Worm (Caenorhabditis elegans) whole organism, L4 larva: Measurements from ENCODE around the gene C06A1.7.

Experiments
- F37D6.2 ChIP-seq: sonication (generic microtip); optimal IDR thresholded peaks from 2 replicates; lab custom pipeline; 2016; ENCODE audit warnings: mild to moderate bottlenecking, missing genetic modification characterization, missing compliant biosample characterization
- T20F7.1 ChIP-seq: fragments of 200-800 bp; sonication (Bioruptor generic); optimal IDR thresholded peaks from 2 replicates; lab custom pipeline; 2018; ENCODE audit warnings: mild to moderate bottlenecking, missing genetic modification characterization, missing compliant biosample characterization
- Y5F2A.4 ChIP-seq: fragments of 200-800 bp; sonication (Bioruptor generic); optimal IDR thresholded peaks from 2 replicates; lab custom pipeline; 2018; ENCODE audit warnings: mild to moderate bottlenecking, missing genetic modification characterization, missing compliant biosample characterization
- Y75B8A.6 ChIP-seq: fragments of 200-800 bp; sonication (Bioruptor generic); IDR thresholded peaks from 2 replicates; pipeline ENCODE4 v1.3.6; 2022; ENCODE audit warnings: missing genetic modification reagents, missing genetic modification characterization, missing compliant biosample characterization
- ZK337.2 ChIP-seq: fragments of 200-800 bp; sonication (Bioruptor generic); IDR thresholded peaks from 2 replicates; pipeline ENCODE4 v1.3.6; 2022; ENCODE audit warnings: missing genetic modification reagents, missing genetic modification characterization, missing compliant biosample characterization
- ZK546.5 ChIP-seq, 2 experiments: sonication (generic microtip); optimal IDR thresholded peaks; 2 replicates each; lab custom pipeline; 2017; ENCODE audit warnings: missing biosample characterization in 2 of 2, missing genetic modification characterization in 2 of 2
- aha-1 ChIP-seq: fragments of 150-350 bp; peaks from one replicate; lab custom pipeline; 2014; ENCODE audit warnings: missing biosample characterization, missing genetic modification characterization
- aly-2 ChIP-seq: sonication (generic microtip); optimal IDR thresholded peaks from 2 replicates; lab custom pipeline; 2018; ENCODE audit warnings: missing biosample characterization, missing genetic modification characterization
- ceh-20 ChIP-seq: fragments of 200-800 bp; sonication (Bioruptor generic); IDR thresholded peaks from 2 replicates; pipeline ENCODE4 v1.3.6; 2022; ENCODE audit warnings: missing genetic modification reagents, missing genetic modification characterization, missing compliant biosample characterization
- ceh-32 ChIP-seq: sonication (generic microtip); optimal IDR thresholded peaks from 2 replicates; lab custom pipeline; 2016; ENCODE audit warnings: mild to moderate bottlenecking, missing genetic modification characterization, missing compliant biosample characterization; ENCODE audit not compliant: poor library complexity
- ceh-44 ChIP-seq: fragments of 200-800 bp; sonication (Bioruptor generic); IDR thresholded peaks from 2 replicates; pipeline ENCODE4 v1.3.6; 2022; ENCODE audit warnings: missing genetic modification reagents, missing genetic modification characterization, missing compliant biosample characterization
- ceh-62 ChIP-seq: sonication (generic microtip); optimal IDR thresholded peaks from 2 replicates; lab custom pipeline; 2017; ENCODE audit warnings: missing biosample characterization, missing genetic modification characterization
- cey-2 ChIP-seq: sonication (generic microtip); optimal IDR thresholded peaks from 3 replicates; lab custom pipeline; 2017; ENCODE audit warnings: missing genetic modification characterization, mild to moderate bottlenecking, missing compliant biosample characterization, antibody characterized with exemption, borderline replicate concordance; ENCODE audit not compliant: insufficient read depth
- ctbp-1 ChIP-seq: fragments of 200-800 bp; sonication (Bioruptor generic); IDR thresholded peaks from 2 replicates; pipeline ENCODE4 v1.3.6; 2022; ENCODE audit warnings: missing genetic modification reagents, missing genetic modification characterization, missing compliant biosample characterization
- daf-19 ChIP-seq: fragments of 200-800 bp; sonication (Bioruptor generic); conservative IDR thresholded peaks from 2 replicates; pipeline ENCODE4 v1.3.6; 2022; ENCODE audit warnings: missing genetic modification characterization, missing compliant biosample characterization
- dpl-1 ChIP-seq: fragments of 150-350 bp; optimal IDR thresholded peaks from 2 replicates; lab custom pipeline; 2014; ENCODE audit warnings: missing biosample characterization, missing genetic modification reagents, missing genetic modification characterization
- dve-1 ChIP-seq: sonication (generic microtip); optimal IDR thresholded peaks from 2 replicates; lab custom pipeline; 2017; ENCODE audit warnings: antibody characterized with exemption, mild to moderate bottlenecking, missing genetic modification characterization, missing compliant biosample characterization; ENCODE audit not compliant: insufficient read depth
- hif-1 ChIP-seq, 2 experiments: sonication (generic microtip); optimal IDR thresholded peaks; 2 replicates each; lab custom pipeline; 2016 to 2017; ENCODE audit warnings: missing compliant biosample characterization in 2 of 2, missing genetic modification characterization in 2 of 2, missing genetic modification reagents in 2 of 2, missing genotype in 2 of 2, mild to moderate bottlenecking in 1 of 2
- hlh-11 ChIP-seq: fragments of 200-800 bp; sonication (Bioruptor generic); optimal IDR thresholded peaks from 2 replicates; lab custom pipeline; 2018; ENCODE audit warnings: mild to moderate bottlenecking, missing genetic modification characterization, missing compliant biosample characterization
- hlh-30 ChIP-seq: sonication (generic microtip); optimal IDR thresholded peaks from 2 replicates; lab custom pipeline; 2017; ENCODE audit warnings: antibody characterized with exemption, mild to moderate bottlenecking, missing genetic modification characterization, missing compliant biosample characterization; ENCODE audit not compliant: insufficient read depth
- jun-1 ChIP-seq: fragments of 150-350 bp; optimal IDR thresholded peaks from 2 replicates; lab custom pipeline; 2014; ENCODE audit warnings: missing biosample characterization, missing genetic modification reagents, missing genetic modification characterization
- lin-1 ChIP-seq: fragments of 200-800 bp; sonication (Bioruptor generic); IDR thresholded peaks from 2 replicates; pipeline ENCODE4 v1.3.6; 2022; ENCODE audit warnings: missing genetic modification reagents, missing genetic modification characterization, missing compliant biosample characterization
- madf-5 ChIP-seq, 2 experiments: fragments of 200-800 bp; sonication (Bioruptor generic); IDR thresholded peaks; 2 replicates each; pipeline ENCODE4 v1.3.6; 2022; ENCODE audit warnings: missing compliant biosample characterization in 2 of 2, missing genetic modification characterization in 2 of 2
- mes-2 ChIP-seq: sonication (generic microtip); optimal IDR thresholded peaks from 2 replicates; lab custom pipeline; 2016; ENCODE audit warnings: missing genotype, mild to moderate bottlenecking, missing genetic modification characterization, missing compliant biosample characterization; ENCODE audit not compliant: poor library complexity, severe bottlenecking
- mxl-3 ChIP-seq: fragments of 200-800 bp; sonication (Bioruptor generic); optimal IDR thresholded peaks from 2 replicates; lab custom pipeline; 2018; ENCODE audit warnings: mild to moderate bottlenecking, missing genetic modification characterization, missing compliant biosample characterization
- nhr-102 ChIP-seq: sonication (generic microtip); optimal IDR thresholded peaks from 2 replicates; lab custom pipeline; 2016; ENCODE audit warnings: mild to moderate bottlenecking, missing genetic modification characterization, moderate library complexity, missing compliant biosample characterization
- nhr-11 ChIP-seq: fragments of 150-350 bp; optimal IDR thresholded peaks from 2 replicates; lab custom pipeline; 2014; ENCODE audit warnings: missing biosample characterization, missing genetic modification characterization
- nhr-25 ChIP-seq: sonication (generic microtip); optimal IDR thresholded peaks from 2 replicates; lab custom pipeline; 2017; ENCODE audit warnings: missing genetic modification characterization, mild to moderate bottlenecking, missing compliant biosample characterization, antibody characterized with exemption, moderate library complexity, borderline replicate concordance; ENCODE audit not compliant: insufficient read depth
- nhr-28 ChIP-seq: fragments of 150-350 bp; optimal IDR thresholded peaks from 2 replicates; lab custom pipeline; 2014; ENCODE audit warnings: missing biosample characterization, missing genetic modification characterization
- nhr-41 ChIP-seq: fragments of 200-800 bp; sonication (Bioruptor generic); IDR thresholded peaks from 2 replicates; pipeline ENCODE4 v1.3.6; 2022; ENCODE audit warnings: missing genetic modification reagents, missing genetic modification characterization, missing compliant biosample characterization
- nhr-6 ChIP-seq: fragments of 150-350 bp; optimal IDR thresholded peaks from 2 replicates; lab custom pipeline; 2014; ENCODE audit warnings: missing biosample characterization, missing genetic modification characterization
- nhr-76 ChIP-seq: fragments of 150-350 bp; optimal IDR thresholded peaks from 2 replicates; lab custom pipeline; 2014; ENCODE audit warnings: missing biosample characterization, missing genetic modification characterization
- nhr-77 ChIP-seq: fragments of 150-350 bp; optimal IDR thresholded peaks from 2 replicates; lab custom pipeline; 2014; ENCODE audit warnings: missing biosample characterization, missing genetic modification characterization
- pha-4 ChIP-seq, 2 experiments: fragments of 150-350 bp in 1 of 2; fragments of 200-800 bp in 1 of 2; sonication (Bioruptor generic) in 1 of 2; IDR thresholded peaks in 1 of 2; optimal IDR thresholded peaks in 1 of 2; 2 replicates each; pipeline versions ENCODE4 v1.3.6 to Lab custom; 2014 to 2022; ENCODE audit warnings: missing genetic modification characterization in 2 of 2, missing genetic modification reagents in 2 of 2, missing biosample characterization in 1 of 2, missing compliant biosample characterization in 1 of 2
- php-3 ChIP-seq: fragments of 200-800 bp; sonication (Bioruptor generic); IDR thresholded peaks from 2 replicates; pipeline ENCODE4 v1.3.6; 2022; ENCODE audit warnings: missing genetic modification reagents, missing genetic modification characterization, missing compliant biosample characterization
- rbr-2 ChIP-seq: sonication (generic microtip); optimal IDR thresholded peaks from 2 replicates; lab custom pipeline; 2016; ENCODE audit warnings: missing genotype, missing genetic modification characterization, missing compliant biosample characterization
- saeg-2 ChIP-seq: fragments of 200-800 bp; sonication (Bioruptor generic); IDR thresholded peaks from 2 replicates; pipeline ENCODE4 v1.3.6; 2022; ENCODE audit warnings: missing genetic modification reagents, missing genetic modification characterization, missing compliant biosample characterization
- sdz-12 ChIP-seq: fragments of 200-800 bp; sonication (Bioruptor generic); optimal IDR thresholded peaks from 2 replicates; lab custom pipeline; 2018; ENCODE audit warnings: mild to moderate bottlenecking, missing genetic modification characterization, missing compliant biosample characterization
- skn-1 ChIP-seq: fragments of 150-350 bp; optimal IDR thresholded peaks from 2 replicates; lab custom pipeline; 2014; ENCODE audit warnings: missing biosample characterization, missing genetic modification characterization
- snpc-4 ChIP-seq: fragments of 150-350 bp; optimal IDR thresholded peaks from 2 replicates; lab custom pipeline; 2014; ENCODE audit warnings: missing biosample characterization, missing genetic modification characterization
- spr-3 ChIP-seq: fragments of 200-800 bp; sonication (Bioruptor generic); optimal IDR thresholded peaks from 2 replicates; lab custom pipeline; 2018; ENCODE audit warnings: mild to moderate bottlenecking, missing genetic modification characterization, missing compliant biosample characterization
- tag-97 ChIP-seq: fragments of 200-800 bp; sonication (Bioruptor generic); IDR thresholded peaks from 2 replicates; pipeline ENCODE4 v1.3.6; 2022; ENCODE audit warnings: missing genetic modification characterization, missing compliant biosample characterization
- unc-130 ChIP-seq: sonication (generic microtip); optimal IDR thresholded peaks from 2 replicates; lab custom pipeline; 2016; ENCODE audit warnings: missing genetic modification reagents, missing genetic modification characterization, missing compliant biosample characterization
- unc-39 ChIP-seq: sonication (generic microtip); optimal IDR thresholded peaks from 2 replicates; lab custom pipeline; 2017; ENCODE audit warnings: missing biosample characterization, missing genetic modification characterization
- unc-62 ChIP-seq, 3 experiments: fragments of 150-350 bp in 1 of 3; sonication (generic microtip); optimal IDR thresholded peaks in 2 of 3; peaks in 1 of 3; 1 replicate in 1 of 3; 2 replicates in 2 of 3; lab custom pipeline; 2014 to 2017; ENCODE audit warnings: missing biosample characterization in 3 of 3, missing genetic modification characterization in 3 of 3, missing genetic modification reagents in 3 of 3, missing genotype in 1 of 3
- zfp-2 ChIP-seq: sonication (generic microtip); optimal IDR thresholded peaks from 2 replicates; lab custom pipeline; 2016; ENCODE audit warnings: mild to moderate bottlenecking, missing genetic modification characterization, missing compliant biosample characterization
- zfp-3 ChIP-seq: fragments of 200-800 bp; sonication (Bioruptor generic); conservative IDR thresholded peaks from 2 replicates; pipeline ENCODE4 v1.3.6; 2022; ENCODE audit warnings: missing genetic modification reagents, missing genetic modification characterization, missing compliant biosample characterization
- ztf-11 ChIP-seq: fragments of 150-350 bp; optimal IDR thresholded peaks from 2 replicates; lab custom pipeline; 2014; ENCODE audit warnings: missing biosample characterization, missing genetic modification characterization
- ztf-7 ChIP-seq: fragments of 150-350 bp; optimal IDR thresholded peaks from 2 replicates; lab custom pipeline; 2014; ENCODE audit warnings: missing biosample characterization, missing genetic modification characterization

C06A1.7 gene

ce11 chrII:10559671-10560184, 5.0 kb upstream of the C06A1.7 start:
- TF ChIP-seq nhr-76 (tag; lab: Kevin White, UChicago) = no peak
- TF ChIP-seq snpc-4 (tag; lab: Kevin White, UChicago) = no peak
- TF ChIP-seq dpl-1 (GFP tag; lab: Kevin White, UChicago) = no peak
- no peak for TF ChIP-seq mes-2 (tag; lab: Kevin White, UChicago)
- no peak for TF ChIP-seq nhr-25 (tag; lab: Kevin White, UChicago)
- TF ChIP-seq php-3 (GFP tag; lab: Robert Waterston, UW) = 0 out of 2 replicates have a peak, but pooled peaks have one; percentile 11
- peak in 1 of 2 experiments; percentile 95 for TF ChIP-seq unc-62 (GFP tag; optimal IDR thresholded peaks at IDR 0.05 in 1 of 2; lab: Kevin White, UChicago)
- no peak for TF ChIP-seq unc-62 (tag; optimal IDR thresholded peaks at IDR 0.05; lab: Kevin White, UChicago)
- no peak for TF ChIP-seq ztf-11 (tag; lab: Kevin White, UChicago)
- no peak for TF ChIP-seq ZK546.5 (tag; optimal IDR thresholded peaks at IDR 0.05; lab: Kevin White, UChicago)
- TF ChIP-seq nhr-102 (tag; lab: Kevin White, UChicago) = peak; percentile 45
- no peak for TF ChIP-seq Y5F2A.4
- no peak for TF ChIP-seq ZK337.2
- no peak for TF ChIP-seq unc-130 (GFP tag; lab: Kevin White, UChicago)
- no peak for TF ChIP-seq zfp-2
- no peak for TF ChIP-seq F37D6.2 (tag; lab: Kevin White, UChicago)
- TF ChIP-seq dve-1 = peak; percentile 77
- TF ChIP-seq ceh-44 (GFP tag; lab: Robert Waterston, UW) = no peak
- peak; percentile 53; the same call in 1 of the 2 replicates for TF ChIP-seq pha-4 (GFP tag; IDR thresholded peaks at IDR 0.05; lab: Robert Waterston, UW)
- no peak for TF ChIP-seq pha-4 (tag; optimal IDR thresholded peaks at IDR 0.05; lab: Kevin White, UChicago)
- 0 out of 2 replicates have a peak, but pooled peaks have one; percentile 13 for TF ChIP-seq ctbp-1 (GFP tag; lab: Robert Waterston, UW)
- TF ChIP-seq nhr-11 = no peak
- no peak for TF ChIP-seq nhr-6 (tag; lab: Kevin White, UChicago)
- TF ChIP-seq ztf-7 (tag; lab: Kevin White, UChicago) = no peak
- no peak for TF ChIP-seq ceh-20 (GFP tag; lab: Robert Waterston, UW)
- TF ChIP-seq jun-1 (tag; lab: Kevin White, UChicago) = no peak
- TF ChIP-seq cey-2 (tag; lab: Kevin White, UChicago) = no peak
- TF ChIP-seq aly-2 (tag; lab: Kevin White, UChicago) = no peak
- TF ChIP-seq nhr-28 (tag; lab: Kevin White, UChicago) = peak; percentile 32
- TF ChIP-seq aha-1 (tag; lab: Kevin White, UChicago) = no peak
- no peak for TF ChIP-seq hif-1 (tag; optimal IDR thresholded peaks at IDR 0.05; lab: Kevin White, UChicago)
- TF ChIP-seq Y75B8A.6 (GFP tag; lab: Robert Waterston, UW) = 0 out of 2 replicates have a peak, but pooled peaks have one; percentile 49
- TF ChIP-seq zfp-3 (GFP tag; lab: Robert Waterston, UW) = no peak
- TF ChIP-seq madf-5 (GFP tag; IDR thresholded peaks at IDR 0.05; lab: Robert Waterston, UW) = no peak
- no peak for TF ChIP-seq daf-19 (GFP tag; lab: Robert Waterston, UW)
- TF ChIP-seq mxl-3 (GFP tag; lab: Kevin White, UChicago) = no peak
- no peak for TF ChIP-seq nhr-77 (tag; lab: Kevin White, UChicago)
- no peak for TF ChIP-seq hlh-30
- TF ChIP-seq saeg-2 = no peak
- TF ChIP-seq spr-3 = no peak
- TF ChIP-seq ceh-62 (tag; lab: Kevin White, UChicago) = no peak
- TF ChIP-seq unc-39 = no peak
- no peak for TF ChIP-seq skn-1 (tag; lab: Kevin White, UChicago)
- TF ChIP-seq hlh-11 (tag; lab: Kevin White, UChicago) = no peak
- TF ChIP-seq lin-1 (GFP tag; lab: Robert Waterston, UW) = no peak
- TF ChIP-seq tag-97 = no peak
- no peak for TF ChIP-seq rbr-2
- TF ChIP-seq T20F7.1 (GFP tag; lab: Kevin White, UChicago) = no peak
- no peak for TF ChIP-seq ceh-32 (tag; lab: Kevin White, UChicago)
- TF ChIP-seq sdz-12 = no peak
- no peak for TF ChIP-seq nhr-41 (GFP tag; lab: Robert Waterston, UW)
